Worm (Caenorhabditis elegans): ENCODE data around the gene srh-67.

srh-67 gene

ce11 chrII:12541670-12542080, 32.9 kb downstream of the srh-67 start (continued):
- TF ChIP-seq nhr-28 (tag; optimal IDR thresholded peaks at IDR 0.05), result peak; percentile 12
- peak; percentile 64; the same call in 1 of the 2 replicates for TF ChIP-seq php-3 (GFP tag; IDR thresholded peaks at IDR 0.05)
- peak; percentile 76 for TF ChIP-seq vab-7 (GFP tag; IDR thresholded peaks at IDR 0.05)
- TF ChIP-seq nhr-48 (tag; optimal IDR thresholded peaks at IDR 0.05), result peak; percentile 32
- peak; percentile 66 for TF ChIP-seq Y5F2A.4 (GFP tag; optimal IDR thresholded peaks at IDR 0.05)
- peak; percentile 51 for TF ChIP-seq F49E8.2 (tag; optimal IDR thresholded peaks at IDR 0.05; ENCODE audit: borderline replicate concordance)
- peak; percentile 77 for TF ChIP-seq T26A8.4 (GFP tag; IDR thresholded peaks at IDR 0.05)
- TF ChIP-seq dve-1 (tag; optimal IDR thresholded peaks at IDR 0.05; ENCODE audit: insufficient read depth), result peak; percentile 74
- peak; percentile 66; the same call in 1 of the 2 replicates for TF ChIP-seq snpc-1.2 (GFP tag; IDR thresholded peaks at IDR 0.05)
- TF ChIP-seq hif-1 (tag; optimal IDR thresholded peaks at IDR 0.05), result peak in 1 of 2 experiments; percentile 39
- 0 out of 2 replicates have a peak, but pooled peaks have one; percentile 19 for TF ChIP-seq mdt-29 (GFP tag; IDR thresholded peaks at IDR 0.05)
- 0 out of 2 replicates have a peak, but pooled peaks have one; percentile 27 for TF ChIP-seq mxl-2 (GFP tag; conservative IDR thresholded peaks at IDR 0.05)
- peak; percentile 35 for TF ChIP-seq nhr-77 (tag; optimal IDR thresholded peaks at IDR 0.05)
- TF ChIP-seq Y48G9A.11 (GFP tag; IDR thresholded peaks at IDR 0.05), result peak; percentile 72; the same call in 1 of the 2 replicates
- peak; percentile 15 for TF ChIP-seq hlh-11 (tag; optimal IDR thresholded peaks at IDR 0.05)
- TF ChIP-seq rbr-2 (tag; optimal IDR thresholded peaks at IDR 0.05), result peak; percentile 27
- peak; percentile 70; the same call in 1 of the 2 replicates for TF ChIP-seq egl-43 (GFP tag; IDR thresholded peaks at IDR 0.05)
- TF ChIP-seq daf-16 (GFP tag; optimal IDR thresholded peaks at IDR 0.05), result peak in 1 of 2 experiments; percentile 84
- TF ChIP-seq daf-16 (tag; optimal IDR thresholded peaks at IDR 0.05), result peak; percentile 74
- peak in 1 of 2 experiments; percentile 68; a peak in 1 of 4 replicates for TF ChIP-seq madf-5 (GFP tag; IDR thresholded peaks at IDR 0.05)

- TF ChIP-seq daf-16 (GFP tag; optimal IDR thresholded peaks at IDR 0.05) (peak; percentile 42 to 84), daf-16 (tag; optimal IDR thresholded peaks at IDR 0.05) (no peak), snpc-1.2 (GFP tag; IDR thresholded peaks at IDR 0.05) (no peak; the same call in none of the 2 replicates), arid-1 (GFP tag; conservative IDR thresholded peaks at IDR 0.05) (0 out of 2 replicates have a peak, but pooled peaks have one; percentile 40), lin-13 (GFP tag; optimal IDR thresholded peaks at IDR 0.05) (peak; percentile 54), egl-27 (tag; optimal IDR thresholded peaks at IDR 0.05) (no peak), unc-39 (tag; optimal IDR thresholded peaks at IDR 0.05) (no peak), nhr-48 (tag; optimal IDR thresholded peaks at IDR 0.05) (peak; percentile 9), pha-4 (GFP tag; IDR thresholded peaks at IDR 0.05) (peak; percentile 45; the same call in 1 of the 2 replicates), pha-4 (tag; optimal IDR thresholded peaks at IDR 0.05) (no peak), F26F4.8 (GFP tag; conservative IDR thresholded peaks at IDR 0.05) (peak; percentile 80), zip-2 (tag; optimal IDR thresholded peaks at IDR 0.05) (peak; percentile 36), T26A8.4 (GFP tag; IDR thresholded peaks at IDR 0.05) (no peak), nhr-10 (tag; optimal IDR thresholded peaks at IDR 0.05) (no peak), F44E2.7 (GFP tag; IDR thresholded peaks at IDR 0.05) (0 out of 2 replicates have a peak, but pooled peaks have one; percentile 68), D1046.2 (GFP tag; IDR thresholded peaks at IDR 0.05) (0 out of 2 replicates have a peak, but pooled peaks have one; percentile 49), zip-11 (GFP tag; IDR thresholded peaks at IDR 0.05) (no peak), hlh-11 (tag; optimal IDR thresholded peaks at IDR 0.05) (peak; percentile 3), tra-1 (GFP tag; IDR thresholded peaks at IDR 0.05) (peak; percentile 60; the same call in 1 of the 2 replicates), set-16 (GFP tag; IDR thresholded peaks at IDR 0.05) (no peak), ctbp-1 (GFP tag; IDR thresholded peaks at IDR 0.05) (no peak), gei-8 (GFP tag; optimal IDR thresholded peaks at IDR 0.05) (peak; percentile 26), lir-3 (tag; optimal IDR thresholded peaks at IDR 0.05) (no peak), Y105C5A.15 (GFP tag; IDR thresholded peaks at IDR 0.05) (no peak), T20F7.1 (GFP tag; optimal IDR thresholded peaks at IDR 0.05) (no peak), cey-2 (tag; optimal IDR thresholded peaks at IDR 0.05; ENCODE audit: borderline replicate concordance, insufficient read depth) (no peak), dmd-6 (GFP tag; IDR thresholded peaks at IDR 0.05) (peak; percentile 40), spr-1 (tag; optimal IDR thresholded peaks at IDR 0.05) (no peak), pqm-1 (tag; optimal IDR thresholded peaks at IDR 0.05) (no peak), daf-12 (tag; optimal IDR thresholded peaks at IDR 0.05) (no peak), nhr-102 (tag; optimal IDR thresholded peaks at IDR 0.05) (peak; percentile 58), mep-1 (tag; optimal IDR thresholded peaks at IDR 0.05) (no peak), F10B5.3 (tag; optimal IDR thresholded peaks at IDR 0.05) (no peak), madf-5 (GFP tag; IDR thresholded peaks at IDR 0.05) (no peak), dmd-8 (GFP tag; IDR thresholded peaks at IDR 0.05) (peak; percentile 62; the same call in 1 of the 2 replicates)
These were observed 33.8 kb downstream of the srh-67 start for ce11 chrII:12542594-12542997.

Data from whole organism, L4 larva.